Worm (Caenorhabditis elegans) whole organism, mixed stage, embryonic: ENCODE measurements around the gene Y97E10C.1.

ENCODE experiments used
- M03D4.4 ChIP-seq: sonication (generic microtip); optimal IDR thresholded peaks from 2 replicates; lab custom pipeline; 2017; ENCODE audit warnings: mild to moderate bottlenecking, missing genetic modification characterization, missing compliant biosample characterization
- bed-3 ChIP-seq: fragments of 200-800 bp; sonication (Bioruptor generic); optimal IDR thresholded peaks from 3 replicates; lab custom pipeline; 2018; ENCODE audit warnings: mild to moderate bottlenecking, missing genetic modification characterization, moderate library complexity, missing compliant biosample characterization
- blmp-1 ChIP-seq: fragments of 150-350 bp; optimal IDR thresholded peaks from 2 replicates; lab custom pipeline; 2014; ENCODE audit warnings: missing biosample characterization, missing genetic modification characterization
- ceh-43 ChIP-seq: fragments of 200-800 bp; sonication (Bioruptor generic); optimal IDR thresholded peaks from 2 replicates; lab custom pipeline; 2018; ENCODE audit warnings: mild to moderate bottlenecking, missing genetic modification characterization, moderate library complexity, missing compliant biosample characterization
- ceh-83 ChIP-seq: fragments of 200-800 bp; sonication (Bioruptor generic); optimal IDR thresholded peaks from 2 replicates; lab custom pipeline; 2018; ENCODE audit warnings: mild to moderate bottlenecking, missing genetic modification characterization, missing compliant biosample characterization
- ces-1 ChIP-seq: fragments of 150-350 bp; optimal IDR thresholded peaks from 2 replicates; lab custom pipeline; 2014; ENCODE audit warnings: missing biosample characterization, missing genetic modification reagents, missing genetic modification characterization
- cnd-1 ChIP-seq: fragments of 200-800 bp; sonication (Bioruptor generic); optimal IDR thresholded peaks from 2 replicates; lab custom pipeline; 2018; ENCODE audit warnings: mild to moderate bottlenecking, missing genetic modification characterization, missing compliant biosample characterization
- drap-1 ChIP-seq: fragments of 200-800 bp; sonication (Bioruptor generic); optimal IDR thresholded peaks from 3 replicates; lab custom pipeline; 2018; ENCODE audit warnings: mild to moderate bottlenecking, missing genetic modification characterization, missing compliant biosample characterization
- elt-1 ChIP-seq: sonication (generic microtip); optimal IDR thresholded peaks from 2 replicates; lab custom pipeline; 2017; ENCODE audit warnings: missing genetic modification characterization, mild to moderate bottlenecking, missing compliant biosample characterization, antibody characterized with exemption, moderate library complexity, borderline replicate concordance; ENCODE audit not compliant: insufficient read depth
- elt-3 ChIP-seq: fragments of 150-350 bp; optimal IDR thresholded peaks from 2 replicates; lab custom pipeline; 2014; ENCODE audit warnings: missing biosample characterization, missing genetic modification characterization
- flh-1 ChIP-seq: fragments of 200-800 bp; sonication (Bioruptor generic); optimal IDR thresholded peaks from 2 replicates; lab custom pipeline; 2018; ENCODE audit warnings: mild to moderate bottlenecking, missing genetic modification characterization, moderate library complexity, missing compliant biosample characterization
- ham-2 ChIP-seq: fragments of 200-800 bp; sonication (Bioruptor generic); optimal IDR thresholded peaks from 2 replicates; lab custom pipeline; 2018; ENCODE audit warnings: mild to moderate bottlenecking, missing genetic modification characterization, missing compliant biosample characterization
- lin-13 ChIP-seq: fragments of 150-350 bp; optimal IDR thresholded peaks from 2 replicates; lab custom pipeline; 2014; ENCODE audit warnings: missing biosample characterization, missing genetic modification characterization
- lin-32 ChIP-seq: fragments of 200-800 bp; sonication (Bioruptor generic); optimal IDR thresholded peaks from 2 replicates; lab custom pipeline; 2018; ENCODE audit warnings: mild to moderate bottlenecking, missing genetic modification characterization, missing compliant biosample characterization
- lsy-2 ChIP-seq: fragments of 150-350 bp; optimal IDR thresholded peaks from 2 replicates; lab custom pipeline; 2014; ENCODE audit warnings: missing biosample characterization, missing genetic modification characterization
- mab-5 ChIP-seq: fragments of 150-350 bp; optimal IDR thresholded peaks from 2 replicates; lab custom pipeline; 2014; ENCODE audit warnings: missing biosample characterization, missing genetic modification characterization
- mls-2 ChIP-seq: sonication (generic microtip); optimal IDR thresholded peaks from 2 replicates; lab custom pipeline; 2016; ENCODE audit warnings: mild to moderate bottlenecking, missing genetic modification characterization, moderate library complexity, missing compliant biosample characterization
- nhr-2 ChIP-seq: fragments of 150-350 bp; optimal IDR thresholded peaks from 2 replicates; lab custom pipeline; 2014; ENCODE audit warnings: missing biosample characterization, missing genetic modification characterization
- nhr-28 ChIP-seq: fragments of 150-350 bp; optimal IDR thresholded peaks from 2 replicates; lab custom pipeline; 2014; ENCODE audit warnings: missing biosample characterization, missing genetic modification characterization
- nhr-76 ChIP-seq: sonication (generic microtip); optimal IDR thresholded peaks from 2 replicates; lab custom pipeline; 2017; ENCODE audit warnings: missing biosample characterization, missing genetic modification characterization
- pha-4 ChIP-seq: fragments of 150-350 bp; optimal IDR thresholded peaks from 2 replicates; lab custom pipeline; 2018; ENCODE audit warnings: missing biosample characterization, missing genetic modification reagents, missing genetic modification characterization
- sem-2 ChIP-seq: fragments of 200-800 bp; sonication (Bioruptor generic); optimal IDR thresholded peaks from 2 replicates; lab custom pipeline; 2018; ENCODE audit warnings: mild to moderate bottlenecking, missing genetic modification characterization, missing compliant biosample characterization
- snpc-4 ChIP-seq: fragments of 150-350 bp; optimal IDR thresholded peaks from 2 replicates; lab custom pipeline; 2014; ENCODE audit warnings: missing biosample characterization, missing genetic modification characterization
- sptf-1 ChIP-seq: sonication (generic microtip); optimal IDR thresholded peaks from 2 replicates; lab custom pipeline; 2017; ENCODE audit warnings: mild to moderate bottlenecking, missing genetic modification characterization, moderate library complexity, missing compliant biosample characterization
- unc-120 ChIP-seq: sonication (generic microtip); optimal IDR thresholded peaks from 2 replicates; lab custom pipeline; 2017; ENCODE audit warnings: missing genetic modification characterization, missing compliant biosample characterization; ENCODE audit not compliant: poor library complexity, severe bottlenecking
- unc-39 ChIP-seq: fragments of 150-350 bp; optimal IDR thresholded peaks from 2 replicates; lab custom pipeline; 2014; ENCODE audit warnings: missing biosample characterization, missing genetic modification characterization
- unc-62 ChIP-seq: fragments of 150-350 bp; optimal IDR thresholded peaks from 2 replicates; lab custom pipeline; 2014; ENCODE audit warnings: missing biosample characterization, missing genetic modification reagents, missing genetic modification characterization
- zip-8 ChIP-seq: fragments of 150-350 bp; optimal IDR thresholded peaks from 2 replicates; lab custom pipeline; 2014; ENCODE audit warnings: missing biosample characterization, missing genetic modification characterization
- ztf-11 ChIP-seq: fragments of 150-350 bp; optimal IDR thresholded peaks from 2 replicates; lab custom pipeline; 2014; ENCODE audit warnings: missing biosample characterization, missing genetic modification characterization

The Y97E10C.1 gene

DNA sequence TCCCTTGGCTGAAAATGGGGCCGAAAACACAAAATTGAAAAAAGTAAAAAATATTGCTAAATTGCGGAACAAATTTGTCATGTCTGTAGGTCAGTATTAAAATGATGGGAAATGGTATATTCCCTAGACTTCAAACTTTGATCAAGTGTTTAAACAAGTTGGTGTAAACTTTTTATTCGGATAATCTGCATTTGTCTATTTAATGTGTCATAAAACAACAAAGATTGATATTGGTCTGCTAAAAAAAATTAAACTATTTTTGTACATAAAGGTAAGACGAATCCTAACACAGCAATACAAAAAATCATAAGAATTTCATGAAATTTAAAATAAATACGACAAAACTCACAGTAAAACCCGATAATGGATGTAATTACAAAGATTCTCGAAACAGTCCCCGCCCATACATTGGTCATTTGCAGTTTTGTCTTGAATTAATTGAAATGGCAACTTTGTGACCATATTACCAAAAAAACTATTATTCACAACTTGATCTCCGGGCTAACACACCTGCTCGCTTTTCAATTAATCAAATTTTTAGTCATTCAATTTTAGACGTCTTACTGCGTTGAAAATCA lies 4.6 kb upstream of the Y97E10C.1 start, which contains the start of the genes ZK105.6 and ZK105.8:
Gene ZK105.6 (minus strand): TSS at position 101 of the 578 bp plus-strand sequence.
Gene ZK105.8 (plus strand): TSS at position 528 of the 578 bp plus-strand sequence.
- TF ChIP-seq ces-1 (GFP tag; lab: Kevin White, UChicago) (peak; percentile 16), sem-2 (GFP tag; lab: Kevin White, UChicago) (no peak)

DNA sequence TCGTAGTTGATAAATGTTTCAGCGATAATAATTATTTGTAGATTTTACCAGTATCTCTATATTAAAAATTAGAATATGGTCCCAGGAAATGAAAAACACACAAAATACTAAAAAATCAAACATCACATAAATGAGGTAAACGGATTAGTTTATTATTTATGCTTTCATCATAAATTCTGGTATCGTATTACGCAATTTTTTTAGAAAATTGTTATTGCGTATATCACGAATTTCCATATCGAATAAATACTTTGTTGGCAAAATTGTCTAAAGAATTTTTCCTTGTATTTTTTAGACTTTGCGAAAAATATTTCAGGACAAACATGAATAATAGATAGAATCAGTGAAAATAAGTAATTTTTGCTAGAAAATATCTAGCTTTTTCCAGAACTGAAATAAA lies 2.5 kb upstream of the Y97E10C.1 start:
- TF ChIP-seq unc-39 (tag; lab: Kevin White, UChicago) (no peak), zip-8 (peak; percentile 68)

DNA sequence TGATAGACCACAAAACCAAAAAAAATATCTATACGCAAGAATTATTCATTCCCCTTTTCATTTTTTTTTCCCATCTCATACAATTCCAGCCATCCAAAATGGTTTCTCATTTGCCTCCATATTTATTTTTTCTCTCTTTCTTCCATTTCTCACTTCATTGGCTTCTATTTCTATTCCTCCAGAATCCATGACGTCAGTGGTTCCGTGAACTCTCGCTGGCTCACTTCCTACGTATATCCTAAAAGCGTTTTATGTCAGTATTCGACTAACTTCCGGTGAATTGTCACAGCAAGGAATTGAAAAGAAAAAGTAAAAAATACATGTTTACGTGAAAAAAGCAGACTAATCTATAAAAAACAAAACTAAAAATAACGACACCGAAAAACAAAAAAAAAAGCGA lies 1.8 kb upstream of the Y97E10C.1 start:
- TF ChIP-seq M03D4.4 (tag; lab: Kevin White, UChicago) (no peak), nhr-2 (tag; lab: Kevin White, UChicago) (no peak), ham-2 (GFP tag; lab: Kevin White, UChicago) (no peak), nhr-28 (tag; lab: Kevin White, UChicago) (no peak), drap-1 (GFP tag; lab: Kevin White, UChicago) (no peak), snpc-4 (tag; lab: Kevin White, UChicago) (no peak), elt-3 (tag; lab: Kevin White, UChicago) (no peak), ztf-11 (tag; lab: Kevin White, UChicago) (no peak), lin-32 (GFP tag; lab: Kevin White, UChicago) (no peak)

DNA sequence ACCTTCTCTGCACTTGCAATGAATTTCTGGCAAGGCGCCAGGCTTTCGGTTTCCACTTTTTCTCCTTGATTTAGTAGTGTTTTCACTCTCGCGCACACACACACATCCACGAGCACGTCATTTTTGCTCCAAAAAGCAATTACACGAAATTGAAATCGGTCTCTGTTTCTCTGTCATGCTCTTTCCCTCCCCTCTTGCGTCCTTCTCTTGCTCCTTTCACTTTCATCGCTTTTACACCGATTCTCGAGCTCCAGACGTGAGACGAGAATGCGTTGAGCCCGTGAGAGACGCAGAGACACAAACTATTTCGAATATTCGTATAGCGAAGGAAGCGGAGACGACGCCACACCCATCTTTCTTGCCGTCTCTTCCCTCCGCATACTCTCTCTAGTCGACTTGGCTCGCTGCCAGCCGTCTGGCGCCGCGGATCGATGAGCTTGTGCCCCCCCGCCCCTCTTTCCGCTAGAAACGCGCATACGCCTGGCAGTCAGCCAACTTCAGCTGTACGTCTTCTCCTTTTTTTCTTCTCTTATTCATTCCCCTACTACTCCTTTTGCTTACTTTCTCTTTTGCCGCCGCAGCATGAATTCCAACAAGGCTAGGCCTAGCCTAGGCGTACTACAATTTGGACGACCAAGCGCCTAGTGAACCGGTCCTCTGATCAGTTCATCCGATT lies 538 bp upstream of the Y97E10C.1 start:
- TF ChIP-seq lin-32 (GFP tag; lab: Kevin White, UChicago) (no peak), sptf-1 (tag; lab: Kevin White, UChicago) (peak; percentile 12), unc-120 (peak; percentile 97), nhr-76 (tag; lab: Kevin White, UChicago) (no peak), lsy-2 (tag; lab: Kevin White, UChicago) (peak; percentile 5), ces-1 (GFP tag; lab: Kevin White, UChicago) (peak; percentile 93), flh-1 (GFP tag; lab: Kevin White, UChicago) (no peak), mab-5 (peak; percentile 49), blmp-1 (tag; lab: Kevin White, UChicago) (peak; percentile 50), ceh-43 (no peak), mls-2 (tag; lab: Kevin White, UChicago) (peak; percentile 58), ham-2 (GFP tag; lab: Kevin White, UChicago) (peak; percentile 64), pha-4 (tag; lab: Kevin White, UChicago) (peak; percentile 16), cnd-1 (tag; lab: Kevin White, UChicago) (no peak)

DNA sequence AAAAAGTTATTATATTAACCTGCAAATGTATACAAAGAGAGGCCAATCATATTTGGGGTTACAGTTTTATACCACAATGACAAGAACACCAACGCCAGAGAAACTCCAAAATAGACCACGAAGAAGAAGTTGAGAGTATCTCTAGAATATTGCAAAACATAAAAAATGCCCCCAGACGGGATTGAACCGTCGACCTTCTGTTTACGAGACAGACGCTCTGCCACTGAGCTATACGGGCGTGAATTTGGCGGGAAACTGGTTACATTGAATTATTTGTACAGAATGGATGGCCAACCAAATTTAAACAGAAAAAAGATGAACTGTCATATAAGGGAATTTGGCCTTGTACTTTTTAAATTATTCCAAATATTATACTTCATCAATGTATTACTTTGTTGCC lies 1.8 kb downstream of the Y97E10C.1 start:
- TF ChIP-seq lin-32 (GFP tag; lab: Kevin White, UChicago) (no peak), mab-5 (no peak), sptf-1 (tag; lab: Kevin White, UChicago) (peak; percentile 34), zip-8 (no peak), drap-1 (GFP tag; lab: Kevin White, UChicago) (peak; percentile 5), unc-62 (no peak), ceh-83 (GFP tag; lab: Kevin White, UChicago) (peak; percentile 21), bed-3 (GFP tag; lab: Kevin White, UChicago) (no peak), unc-39 (tag; lab: Kevin White, UChicago) (no peak), lsy-2 (tag; lab: Kevin White, UChicago) (no peak), lin-13 (tag; lab: Kevin White, UChicago) (no peak), pha-4 (tag; lab: Kevin White, UChicago) (no peak), mls-2 (tag; lab: Kevin White, UChicago) (peak; percentile 39), nhr-28 (tag; lab: Kevin White, UChicago) (no peak), flh-1 (GFP tag; lab: Kevin White, UChicago) (no peak), elt-1 (tag; lab: Kevin White, UChicago) (no peak)
